Fruit fly (Drosophila melanogaster) whole organism, embryonic: ENCODE results near the gene corto.
A peak's percentile ranks its signal among the peaks of the same experiment; 100 is the strongest.

ENCODE experiments used
- Abd-B ChIP-seq: fragments of 200-800 bp; sonication (Bioruptor generic); optimal IDR thresholded peaks from 2 replicates; lab custom pipeline; 2018; ENCODE audit warnings: missing biosample characterization, mild to moderate bottlenecking, missing genetic modification characterization, moderate library complexity
- B-H2 ChIP-seq: fragments of 200-800 bp; sonication (Bioruptor generic); optimal IDR thresholded peaks from 2 replicates; lab custom pipeline; 2018; ENCODE audit warnings: missing biosample characterization, mild to moderate bottlenecking, missing genetic modification characterization
- Bteb2 ChIP-seq: fragments of 200-800 bp; sonication (Bioruptor generic); optimal IDR thresholded peaks from 2 replicates; lab custom pipeline; 2016; ENCODE audit warnings: missing biosample characterization, missing genetic modification characterization
- CG11398 ChIP-seq: fragments of 200-800 bp; sonication (Bioruptor generic); optimal IDR thresholded peaks from 2 replicates; lab custom pipeline; 2016; ENCODE audit warnings: missing biosample characterization, missing genetic modification characterization
- CG12299 ChIP-seq: fragments of 200-800 bp; sonication (Bioruptor generic); optimal IDR thresholded peaks from 2 replicates; lab custom pipeline; 2018; ENCODE audit warnings: missing biosample characterization, mild to moderate bottlenecking, missing genetic modification characterization
- CG12769 ChIP-seq: fragments of 200-800 bp; sonication (Bioruptor generic); optimal IDR thresholded peaks from 2 replicates; lab custom pipeline; 2019; ENCODE audit warnings: missing biosample characterization, mild to moderate bottlenecking, missing genetic modification characterization, moderate library complexity
- CG14441 ChIP-seq: fragments of 200-800 bp; sonication (Bioruptor generic); IDR thresholded peaks from 2 replicates; pipeline ENCODE4 v1.3.6; 2022; ENCODE audit warnings: missing biosample characterization, missing genetic modification characterization
- CG1647 ChIP-seq: fragments of 200-800 bp; sonication (Bioruptor generic); optimal IDR thresholded peaks from 3 replicates; lab custom pipeline; 2016; ENCODE audit warnings: missing biosample characterization, missing genetic modification characterization
- CG17802 ChIP-seq: fragments of 200-800 bp; sonication (Bioruptor generic); optimal IDR thresholded peaks from 2 replicates; lab custom pipeline; 2018; ENCODE audit warnings: missing biosample characterization, mild to moderate bottlenecking, missing genetic modification characterization, moderate library complexity
- CG31441 ChIP-seq: fragments of 200-800 bp; sonication (Bioruptor generic); IDR thresholded peaks from 2 replicates; pipeline ENCODE4 v1.3.6; 2022; ENCODE audit warnings: missing biosample characterization, missing genetic modification characterization
- CG4328 ChIP-seq: fragments of 200-800 bp; sonication (Bioruptor generic); optimal IDR thresholded peaks from 3 replicates; lab custom pipeline; 2017; ENCODE audit warnings: missing biosample characterization, missing genetic modification reagents, missing genetic modification characterization
- CG6175 ChIP-seq: fragments of 200-800 bp; sonication (Bioruptor generic); IDR thresholded peaks from 3 replicates; pipeline ENCODE4 v1.3.6; 2022; ENCODE audit warnings: missing biosample characterization, missing genetic modification characterization
- CG7271 ChIP-seq: fragments of 200-800 bp; sonication (Bioruptor generic); optimal IDR thresholded peaks from 2 replicates; lab custom pipeline; 2018; ENCODE audit warnings: missing biosample characterization, mild to moderate bottlenecking, missing genetic modification characterization, moderate library complexity
- CG7357 ChIP-seq: fragments of 200-800 bp; sonication (Bioruptor generic); IDR thresholded peaks from 3 replicates; pipeline ENCODE4 v1.3.6; 2022; ENCODE audit warnings: missing biosample characterization, missing genetic modification characterization
- CG9817 ChIP-seq: fragments of 200-800 bp; sonication (Bioruptor generic); optimal IDR thresholded peaks from 2 replicates; lab custom pipeline; 2018; ENCODE audit warnings: missing biosample characterization, mild to moderate bottlenecking, missing genetic modification characterization, moderate library complexity
- CkIIα-i1 ChIP-seq: fragments of 200-800 bp; sonication (Bioruptor generic); IDR thresholded peaks from 2 replicates; pipeline ENCODE4 v1.3.6; 2022; ENCODE audit warnings: missing biosample characterization, missing genetic modification characterization
- Deaf1 ChIP-seq: fragments of 200-800 bp; optimal IDR thresholded peaks from 3 replicates; lab custom pipeline; 2019; ENCODE audit warnings: missing biosample characterization, mild to moderate bottlenecking, missing genetic modification characterization, moderate library complexity
- Dip2 ChIP-seq: fragments of 200-800 bp; sonication (Bioruptor generic); IDR thresholded peaks from 2 replicates; pipeline ENCODE4 v1.3.6; 2022; ENCODE audit warnings: missing biosample characterization, missing genetic modification characterization
- Drgx ChIP-seq: fragments of 200-800 bp; sonication (Bioruptor generic); IDR thresholded peaks from 2 replicates; pipeline ENCODE4 v1.3.6; 2022; ENCODE audit warnings: missing biosample characterization, missing genetic modification characterization
- Eip74EF ChIP-seq, 2 experiments: fragments of 200-800 bp in 1 of 2; fragments of >200 bp in 1 of 2; sonication (Bioruptor generic) in 1 of 2; optimal IDR thresholded peaks; 2 replicates each; lab custom pipeline; 2017 to 2019; ENCODE audit warnings: missing biosample characterization in 2 of 2, missing genetic modification characterization in 2 of 2, mild to moderate bottlenecking in 1 of 2, moderate library complexity in 1 of 2
- Gug ChIP-seq: fragments of 200-800 bp; sonication (Bioruptor generic); IDR thresholded peaks from 4 replicates; pipeline ENCODE4 v1.3.6; 2022; ENCODE audit warnings: missing biosample characterization, missing genetic modification characterization
- Med ChIP-seq: fragments of 200-800 bp; sonication (Bioruptor generic); peaks from one replicate; lab custom pipeline; 2016; ENCODE audit warnings: missing biosample characterization, missing genetic modification characterization, mild to moderate bottlenecking, inconsistent platforms, moderate library complexity
- Nf-YA ChIP-seq: fragments of 200-800 bp; sonication (Bioruptor generic); IDR thresholded peaks from 2 replicates; pipeline ENCODE4 v1.3.6; 2022; ENCODE audit warnings: missing biosample characterization, missing genetic modification characterization
- Oaz ChIP-seq: fragments of 200-800 bp; sonication (Bioruptor generic); IDR thresholded peaks from 2 replicates; pipeline ENCODE4 v1.3.6; 2022; ENCODE audit warnings: missing biosample characterization, missing genetic modification characterization
- Oli ChIP-seq: fragments of 200-800 bp; sonication (Bioruptor generic); optimal IDR thresholded peaks from 2 replicates; lab custom pipeline; 2018; ENCODE audit warnings: missing biosample characterization, mild to moderate bottlenecking, missing genetic modification characterization, moderate library complexity
- Poxn ChIP-seq: fragments of 200-800 bp; sonication (Bioruptor generic); IDR thresholded peaks from 2 replicates; pipeline ENCODE4 v1.3.6; 2022; ENCODE audit warnings: missing biosample characterization, missing genetic modification characterization
- Sin3A ChIP-seq: fragments of >200 bp; optimal IDR thresholded peaks from 2 replicates; lab custom pipeline; 2018
- Sox100B ChIP-seq: fragments of 200-800 bp; sonication (Bioruptor generic); optimal IDR thresholded peaks from 3 replicates; lab custom pipeline; 2018; ENCODE audit warnings: missing biosample characterization, mild to moderate bottlenecking, missing genetic modification characterization
- Sry-δ ChIP-seq: fragments of 200-800 bp; sonication (Bioruptor generic); optimal IDR thresholded peaks from 2 replicates; lab custom pipeline; 2016; ENCODE audit warnings: missing biosample characterization, missing genetic modification characterization
- Stat92E ChIP-seq, 3 experiments: fragments of >200 bp in 2 of 3; fragments of 200-800 bp in 1 of 3; sonication (Bioruptor generic) in 1 of 3; optimal IDR thresholded peaks; 2 replicates each; lab custom pipeline; 2017 to 2019; ENCODE audit warnings: missing biosample characterization in 3 of 3, missing genetic modification characterization in 3 of 3, mild to moderate bottlenecking in 1 of 3, moderate library complexity in 1 of 3
- ac ChIP-seq: fragments of 200-800 bp; sonication (Bioruptor generic); optimal IDR thresholded peaks from 3 replicates; lab custom pipeline; 2017; ENCODE audit warnings: missing biosample characterization, mild to moderate bottlenecking, missing genetic modification characterization
- ap ChIP-seq: fragments of 200-800 bp; sonication (Bioruptor generic); IDR thresholded peaks from 2 replicates; pipeline ENCODE4 v1.3.6; 2022; ENCODE audit warnings: missing biosample characterization, missing genetic modification characterization
- br ChIP-seq: fragments of >200 bp; optimal IDR thresholded peaks from 2 replicates; lab custom pipeline; 2017
- cad ChIP-seq: fragments of >200 bp; optimal IDR thresholded peaks from 2 replicates; lab custom pipeline; 2017; ENCODE audit warnings: missing biosample characterization, missing genetic modification characterization
- chm ChIP-seq: fragments of 200-800 bp; sonication (Bioruptor generic); IDR thresholded peaks from 2 replicates; pipeline ENCODE4 v1.3.6; 2022; ENCODE audit warnings: missing biosample characterization, missing genetic modification characterization
- fu2 ChIP-seq: fragments of 200-800 bp; sonication (Bioruptor generic); optimal IDR thresholded peaks from 2 replicates; lab custom pipeline; 2016; ENCODE audit warnings: missing biosample characterization, missing genetic modification characterization
- gcm ChIP-seq: fragments of 200-800 bp; sonication (Bioruptor generic); optimal IDR thresholded peaks from 2 replicates; lab custom pipeline; 2019; ENCODE audit warnings: missing biosample characterization, mild to moderate bottlenecking, missing genetic modification characterization, moderate library complexity
- gro ChIP-seq: fragments of 200-800 bp; sonication (Bioruptor generic); optimal IDR thresholded peaks from 2 replicates; lab custom pipeline; 2016; ENCODE audit warnings: missing biosample characterization, missing genetic modification characterization
- gsb ChIP-seq: fragments of 200-800 bp; sonication (Bioruptor generic); IDR thresholded peaks from 2 replicates; pipeline ENCODE4 v1.3.6; 2022; ENCODE audit warnings: missing biosample characterization, missing genetic modification characterization
- gsb-n ChIP-seq: fragments of 200-800 bp; sonication (Bioruptor generic); optimal IDR thresholded peaks from 3 replicates; lab custom pipeline; 2018; ENCODE audit warnings: missing biosample characterization, mild to moderate bottlenecking, missing genetic modification characterization
- gt ChIP-seq: fragments of 200-800 bp; sonication (Bioruptor generic); IDR thresholded peaks from 2 replicates; pipeline ENCODE4 v1.3.6; 2022; ENCODE audit warnings: missing biosample characterization, missing genetic modification characterization
- hb ChIP-seq: fragments of 200-800 bp; sonication (Bioruptor generic); IDR thresholded peaks from 3 replicates; pipeline ENCODE4 v1.3.6; 2022; ENCODE audit warnings: missing biosample characterization, missing genetic modification characterization; ENCODE audit not compliant: partially characterized antibody
- ken ChIP-seq: fragments of 200-800 bp; sonication (Bioruptor generic); IDR thresholded peaks from 3 replicates; pipeline ENCODE4 v1.3.6; 2022; ENCODE audit warnings: missing biosample characterization, missing genetic modification characterization
- lov ChIP-seq, 2 experiments: fragments of 200-800 bp in 1 of 2; fragments of >200 bp in 1 of 2; sonication (Bioruptor generic) in 1 of 2; IDR thresholded peaks in 1 of 2; optimal IDR thresholded peaks in 1 of 2; 2 replicates in 1 of 2; 3 replicates in 1 of 2; pipeline versions ENCODE4 v1.3.6 to Lab custom; 2017 to 2022; ENCODE audit warnings: missing biosample characterization in 1 of 2, missing genetic modification characterization in 1 of 2
- pita ChIP-seq: fragments of 200-800 bp; sonication (Bioruptor generic); optimal IDR thresholded peaks from 2 replicates; lab custom pipeline; 2017; ENCODE audit warnings: missing biosample characterization, mild to moderate bottlenecking, missing genetic modification characterization
- pnt ChIP-seq: fragments of 200-800 bp; sonication (Bioruptor generic); optimal IDR thresholded peaks from 3 replicates; lab custom pipeline; 2016; ENCODE audit warnings: missing biosample characterization, missing genetic modification characterization
- pzg ChIP-seq: fragments of 200-800 bp; sonication (Bioruptor generic); optimal IDR thresholded peaks from 3 replicates; lab custom pipeline; 2018; ENCODE audit warnings: missing biosample characterization, mild to moderate bottlenecking, missing genetic modification characterization, moderate library complexity
- sisA ChIP-seq: fragments of 200-800 bp; sonication (Bioruptor generic); IDR thresholded peaks from 2 replicates; pipeline ENCODE4 v1.3.6; 2022; ENCODE audit warnings: missing biosample characterization, missing genetic modification characterization
- unc-4 ChIP-seq: fragments of 200-800 bp; sonication (Bioruptor generic); IDR thresholded peaks from 2 replicates; pipeline ENCODE4 v1.3.6; 2022; ENCODE audit warnings: missing biosample characterization, missing genetic modification characterization; ENCODE audit not compliant: partially characterized antibody
- zen ChIP-seq: fragments of 200-800 bp; sonication (Bioruptor generic); optimal IDR thresholded peaks from 3 replicates; lab custom pipeline; 2018; ENCODE audit warnings: missing biosample characterization, mild to moderate bottlenecking, missing genetic modification characterization, moderate library complexity

corto gene

DNA sequence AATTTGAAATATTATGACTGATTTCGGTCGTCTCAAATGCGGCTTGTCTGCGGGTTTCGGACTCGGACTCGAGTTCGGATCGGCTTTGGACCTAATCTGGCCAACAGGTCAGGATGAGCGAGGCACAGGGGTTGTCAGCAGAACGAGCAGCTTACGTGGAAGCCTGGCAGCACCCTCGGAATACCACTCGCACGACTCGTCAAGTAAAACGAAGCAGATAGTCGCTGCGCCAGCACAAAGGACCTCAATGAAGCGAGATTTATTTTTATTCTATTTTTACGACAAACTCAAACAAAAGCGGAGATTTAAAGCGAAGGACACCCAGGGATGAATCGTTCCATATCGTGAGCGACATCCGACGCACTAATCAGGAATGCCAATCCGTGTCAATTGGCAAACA is 39.0 kb upstream of the corto start (continued):
- no peak for TF ChIP-seq gcm (GFP tag; lab: Kevin White, UChicago)
- TF ChIP-seq ac (GFP tag; lab: Kevin White, UChicago) = no peak
- TF ChIP-seq CG12299 = no peak
- no peak for TF ChIP-seq Sox100B (GFP tag; lab: Kevin White, UChicago)
- no peak for TF ChIP-seq Drgx (GFP tag; lab: Robert Waterston, UW)
- peak; percentile 64 for TF ChIP-seq Deaf1 (tag; lab: Kevin White, UChicago)
- TF ChIP-seq, all 482 proteins: peak for 12

DNA sequence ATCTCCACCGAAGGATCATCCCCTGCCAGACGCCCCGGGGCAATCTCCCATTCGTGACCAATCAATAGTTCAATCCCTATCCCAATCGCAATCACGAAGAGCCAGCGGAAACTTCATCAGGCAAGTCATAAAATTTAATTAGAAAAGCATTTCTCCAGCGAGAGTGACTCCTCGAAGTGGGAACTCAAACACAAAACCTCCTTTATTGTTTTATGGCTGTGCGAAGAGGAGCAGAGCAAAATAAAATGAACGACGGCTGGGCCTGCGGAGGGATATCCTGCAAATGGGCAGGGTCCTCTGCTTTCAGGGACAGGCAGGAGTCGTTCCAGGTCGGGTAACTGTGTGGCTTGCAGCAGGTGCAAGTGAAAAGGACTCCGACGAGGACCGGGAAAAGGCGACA is 38.1 kb upstream of the corto start:
- TF ChIP-seq gro (GFP tag; lab: Kevin White, UChicago) (no peak), Dip2 (no peak), Poxn (no peak), CG11398 (GFP tag; lab: Kevin White, UChicago) (no peak), Eip74EF (GFP tag; optimal IDR thresholded peaks at IDR 0.05; lab: Kevin White, UChicago) (no peak), Med (GFP tag; lab: Kevin White, UChicago) (peak; percentile 7), br (lab: Kevin White, UChicago) (no peak), Nf-YA (GFP tag; lab: Robert Waterston, UW) (no peak), CG7271 (tag; lab: Kevin White, UChicago) (peak; percentile 59), Oaz (GFP tag; lab: Robert Waterston, UW) (no peak), pnt (no peak), Bteb2 (GFP tag; lab: Kevin White, UChicago) (no peak), lov (optimal IDR thresholded peaks at IDR 0.05; lab: Kevin White, UChicago) (no peak), lov (GFP tag; IDR thresholded peaks at IDR 0.05; lab: Robert Waterston, UW) (peak; percentile 64; the same call in 1 of the 3 replicates), Stat92E (GFP tag; optimal IDR thresholded peaks at IDR 0.05; lab: Kevin White, UChicago) (no peak), chm (GFP tag; lab: Robert Waterston, UW) (peak; percentile 36; the same call in 1 of the 2 replicates), CG31441 (no peak), ken (GFP tag; lab: Robert Waterston, UW) (no peak), gsb-n (tag; lab: Kevin White, UChicago) (peak; percentile 20), CG17802 (tag; lab: Kevin White, UChicago) (no peak), B-H2 (GFP tag; lab: Kevin White, UChicago) (no peak), CG9817 (tag; lab: Kevin White, UChicago) (no peak), CG12769 (tag; lab: Kevin White, UChicago) (no peak), Abd-B (GFP tag; lab: Kevin White, UChicago) (no peak), zen (tag; lab: Kevin White, UChicago) (peak; percentile 28), sisA (GFP tag; lab: Robert Waterston, UW) (no peak), unc-4 (GFP tag; lab: Robert Waterston, UW) (no peak), pzg (GFP tag; lab: Kevin White, UChicago) (no peak), CkIIα-i1 (GFP tag; lab: Robert Waterston, UW) (no peak), Gug (GFP tag; lab: Robert Waterston, UW) (no peak), CG6175 (GFP tag; lab: Robert Waterston, UW) (no peak), Sry-δ (GFP tag; lab: Kevin White, UChicago) (no peak), gsb (no peak), CG7357 (GFP tag; lab: Robert Waterston, UW) (no peak), fu2 (no peak), CG1647 (GFP tag; lab: Kevin White, UChicago) (no peak), CG4328 (no peak), Oli (tag; lab: Kevin White, UChicago) (no peak), gt (GFP tag; lab: Robert Waterston, UW) (no peak), CG14441 (GFP tag; lab: Robert Waterston, UW) (no peak), pita (GFP tag; lab: Kevin White, UChicago) (no peak), ap (GFP tag; lab: Robert Waterston, UW) (no peak), ac (GFP tag; lab: Kevin White, UChicago) (peak; percentile 39), Deaf1 (tag; lab: Kevin White, UChicago) (no peak), Sin3A (no peak), cad (GFP tag; lab: Kevin White, UChicago) (peak; percentile 96), hb (GFP tag; lab: Robert Waterston, UW) (no peak)
